Fruit fly (Drosophila melanogaster) whole organism, embryonic: ENCODE results near the gene CG14568.
A peak's percentile ranks its signal among the peaks of the same experiment; 100 is the strongest.

Source experiments
- B-H1 ChIP-seq: fragments of 200-800 bp; sonication (Bioruptor generic); IDR thresholded peaks from 3 replicates; pipeline ENCODE4 v1.3.6; 2022; ENCODE audit warnings: missing biosample characterization, missing genetic modification characterization
- CG10462 ChIP-seq: fragments of 200-800 bp; sonication (Bioruptor generic); optimal IDR thresholded peaks from 2 replicates; lab custom pipeline; 2016; ENCODE audit warnings: missing biosample characterization, missing genetic modification characterization
- CG10543 ChIP-seq: fragments of 200-800 bp; sonication (Bioruptor generic); optimal IDR thresholded peaks from 3 replicates; lab custom pipeline; 2017; ENCODE audit warnings: missing biosample characterization, mild to moderate bottlenecking, missing genetic modification characterization, moderate library complexity
- CG11398 ChIP-seq: fragments of 200-800 bp; sonication (Bioruptor generic); optimal IDR thresholded peaks from 2 replicates; lab custom pipeline; 2016; ENCODE audit warnings: missing biosample characterization, missing genetic modification characterization
- CG12071 ChIP-seq: fragments of 200-800 bp; sonication (Bioruptor generic); optimal IDR thresholded peaks from 3 replicates; lab custom pipeline; 2018; ENCODE audit warnings: missing biosample characterization, mild to moderate bottlenecking, missing genetic modification characterization
- CG12104 ChIP-seq: fragments of 200-800 bp; sonication (Bioruptor generic); optimal IDR thresholded peaks from 3 replicates; lab custom pipeline; 2016; ENCODE audit warnings: missing biosample characterization, missing genetic modification characterization
- CG12236 ChIP-seq: fragments of 200-800 bp; sonication (Bioruptor generic); optimal IDR thresholded peaks from 2 replicates; lab custom pipeline; 2016; ENCODE audit warnings: missing biosample characterization, missing genetic modification characterization
- CG14441 ChIP-seq: fragments of 200-800 bp; sonication (Bioruptor generic); IDR thresholded peaks from 2 replicates; pipeline ENCODE4 v1.3.6; 2022; ENCODE audit warnings: missing biosample characterization, missing genetic modification characterization
- CG14667 ChIP-seq: fragments of 200-800 bp; sonication (Bioruptor generic); IDR thresholded peaks from 2 replicates; pipeline ENCODE4 v1.3.6; 2022; ENCODE audit warnings: missing biosample characterization, missing genetic modification characterization
- CG15514 ChIP-seq: fragments of 200-800 bp; sonication (Bioruptor generic); optimal IDR thresholded peaks from 3 replicates; lab custom pipeline; 2017; ENCODE audit warnings: missing biosample characterization, missing genetic modification characterization, mild to moderate bottlenecking, moderate library complexity, missing genetic modification reagents
- CG17912 ChIP-seq: fragments of 200-800 bp; sonication (Bioruptor generic); optimal IDR thresholded peaks from 2 replicates; lab custom pipeline; 2018; ENCODE audit warnings: missing biosample characterization, mild to moderate bottlenecking, missing genetic modification characterization
- CG32767 ChIP-seq: fragments of 200-800 bp; sonication (Bioruptor generic); IDR thresholded peaks from 2 replicates; pipeline ENCODE4 v1.3.6; 2022; ENCODE audit warnings: missing biosample characterization, missing genetic modification characterization
- CG32772 ChIP-seq: fragments of 200-800 bp; sonication (Bioruptor generic); IDR thresholded peaks from 2 replicates; pipeline ENCODE4 v1.3.6; 2022; ENCODE audit warnings: missing biosample characterization, missing genetic modification characterization
- CG3847 ChIP-seq: fragments of 200-800 bp; sonication (Bioruptor generic); IDR thresholded peaks from 2 replicates; pipeline ENCODE4 v1.3.6; 2022; ENCODE audit warnings: missing biosample characterization, missing genetic modification characterization
- CG3995 ChIP-seq: fragments of 200-800 bp; sonication (Bioruptor generic); optimal IDR thresholded peaks from 3 replicates; lab custom pipeline; 2016; ENCODE audit warnings: missing biosample characterization, missing genetic modification characterization
- CG4617 ChIP-seq: fragments of 200-800 bp; sonication (Bioruptor generic); optimal IDR thresholded peaks from 3 replicates; lab custom pipeline; 2016; ENCODE audit warnings: missing biosample characterization, missing genetic modification characterization, borderline replicate concordance
- CG6175 ChIP-seq: fragments of 200-800 bp; sonication (Bioruptor generic); IDR thresholded peaks from 3 replicates; pipeline ENCODE4 v1.3.6; 2022; ENCODE audit warnings: missing biosample characterization, missing genetic modification characterization
- CG6791 ChIP-seq: fragments of 200-800 bp; sonication (Bioruptor generic); IDR thresholded peaks from 3 replicates; pipeline ENCODE4 v1.3.6; 2022; ENCODE audit warnings: missing biosample characterization, missing genetic modification characterization; ENCODE audit not compliant: partially characterized antibody
- CG7786 ChIP-seq: fragments of 200-800 bp; sonication (Bioruptor generic); optimal IDR thresholded peaks from 2 replicates; lab custom pipeline; 2016; ENCODE audit warnings: missing biosample characterization, missing genetic modification characterization
- CG7839 ChIP-seq: fragments of 200-800 bp; sonication (Bioruptor generic); optimal IDR thresholded peaks from 3 replicates; lab custom pipeline; 2018; ENCODE audit warnings: missing biosample characterization, mild to moderate bottlenecking, missing genetic modification characterization, moderate library complexity
- CG7987 ChIP-seq: fragments of 200-800 bp; sonication (Bioruptor generic); optimal IDR thresholded peaks from 2 replicates; lab custom pipeline; 2018; ENCODE audit warnings: missing biosample characterization, mild to moderate bottlenecking, missing genetic modification characterization, moderate library complexity
- CG9437 ChIP-seq: fragments of 200-800 bp; sonication (Bioruptor generic); optimal IDR thresholded peaks from 2 replicates; lab custom pipeline; 2018; ENCODE audit warnings: missing biosample characterization, mild to moderate bottlenecking, missing genetic modification characterization
- Dp ChIP-seq: fragments of 200-800 bp; sonication (Bioruptor generic); optimal IDR thresholded peaks from 2 replicates; lab custom pipeline; 2018; ENCODE audit warnings: missing biosample characterization, mild to moderate bottlenecking, missing genetic modification characterization, moderate library complexity
- ERR ChIP-seq: fragments of 200-800 bp; sonication (Bioruptor generic); optimal IDR thresholded peaks from 2 replicates; lab custom pipeline; 2016; ENCODE audit warnings: missing biosample characterization, missing genetic modification characterization
- GATAe ChIP-seq: fragments of 200-800 bp; sonication (Bioruptor generic); conservative IDR thresholded peaks from 2 replicates; pipeline ENCODE4 v1.3.6; 2022; ENCODE audit warnings: missing biosample characterization, missing genetic modification characterization
- H2.0 ChIP-seq: fragments of 200-800 bp; sonication (Bioruptor generic); IDR thresholded peaks from 2 replicates; pipeline ENCODE4 v1.3.6; 2022; ENCODE audit warnings: missing biosample characterization, missing genetic modification characterization
- Hmx ChIP-seq: fragments of 200-800 bp; sonication (Bioruptor generic); optimal IDR thresholded peaks from 2 replicates; lab custom pipeline; 2016; ENCODE audit warnings: missing biosample characterization, missing genetic modification characterization
- Myb ChIP-seq: fragments of 200-800 bp; sonication (Bioruptor generic); optimal IDR thresholded peaks from 2 replicates; lab custom pipeline; 2016; ENCODE audit warnings: missing biosample characterization, missing genetic modification characterization
- NfI ChIP-seq: fragments of 200-800 bp; sonication (Bioruptor generic); optimal IDR thresholded peaks from 3 replicates; lab custom pipeline; 2018; ENCODE audit warnings: missing biosample characterization, mild to moderate bottlenecking, missing genetic modification characterization, moderate library complexity
- Scr ChIP-seq: fragments of 200-800 bp; sonication (Bioruptor generic); IDR thresholded peaks from 2 replicates; pipeline ENCODE4 v1.3.6; 2022; ENCODE audit warnings: missing biosample characterization, missing genetic modification characterization; ENCODE audit not compliant: partially characterized antibody
- ac ChIP-seq: fragments of 200-800 bp; sonication (Bioruptor generic); optimal IDR thresholded peaks from 3 replicates; lab custom pipeline; 2017; ENCODE audit warnings: missing biosample characterization, mild to moderate bottlenecking, missing genetic modification characterization
- amos ChIP-seq: fragments of 200-800 bp; sonication (Bioruptor generic); IDR thresholded peaks from 2 replicates; pipeline ENCODE4 v1.3.6; 2022; ENCODE audit warnings: missing biosample characterization, missing genetic modification characterization; ENCODE audit not compliant: partially characterized antibody
- br ChIP-seq: fragments of >200 bp; optimal IDR thresholded peaks from 2 replicates; lab custom pipeline; 2017
- chinmo ChIP-seq: fragments of 200-800 bp; sonication (Bioruptor generic); IDR thresholded peaks from 4 replicates; pipeline ENCODE4 v1.3.6; 2022; ENCODE audit warnings: missing biosample characterization, missing genetic modification characterization; ENCODE audit not compliant: partially characterized antibody
- crp ChIP-seq, 2 experiments: fragments of 200-800 bp; sonication (Bioruptor generic); optimal IDR thresholded peaks; 2 replicates in 1 of 2; 3 replicates in 1 of 2; lab custom pipeline; 2017; ENCODE audit warnings: missing biosample characterization in 2 of 2, missing genetic modification characterization in 2 of 2, mild to moderate bottlenecking in 1 of 2, moderate library complexity in 1 of 2
- grn ChIP-seq: fragments of 200-800 bp; sonication (Bioruptor generic); optimal IDR thresholded peaks from 3 replicates; lab custom pipeline; 2017; ENCODE audit warnings: missing biosample characterization, missing genetic modification characterization
- gro ChIP-seq: fragments of 200-800 bp; sonication (Bioruptor generic); optimal IDR thresholded peaks from 2 replicates; lab custom pipeline; 2016; ENCODE audit warnings: missing biosample characterization, missing genetic modification characterization
- hkb ChIP-seq, 2 experiments: fragments of 200-800 bp in 1 of 2; fragments of >200 bp in 1 of 2; sonication (Bioruptor generic) in 1 of 2; IDR thresholded peaks in 1 of 2; optimal IDR thresholded peaks in 1 of 2; 2 replicates each; pipeline versions ENCODE4 v1.3.6 to Lab custom; 2017 to 2022; ENCODE audit warnings: missing biosample characterization in 1 of 2, missing genetic modification characterization in 1 of 2
- inv ChIP-seq: fragments of 200-800 bp; sonication (Bioruptor generic); IDR thresholded peaks from 2 replicates; pipeline ENCODE4 v1.3.6; 2022; ENCODE audit warnings: missing biosample characterization, missing genetic modification characterization; ENCODE audit not compliant: partially characterized antibody
- knrl ChIP-seq: fragments of 200-800 bp; sonication (Bioruptor generic); IDR thresholded peaks from 3 replicates; pipeline ENCODE4 v1.3.6; 2022; ENCODE audit warnings: missing biosample characterization, missing genetic modification characterization; ENCODE audit not compliant: partially characterized antibody
- mirr ChIP-seq: fragments of 200-800 bp; sonication (Bioruptor generic); optimal IDR thresholded peaks from 3 replicates; lab custom pipeline; 2018; ENCODE audit warnings: missing biosample characterization, mild to moderate bottlenecking, missing genetic modification characterization
- pan ChIP-seq, 4 experiments: fragments of >200 bp in 3 of 4; fragments of 200-800 bp in 1 of 4; sonication (Bioruptor generic) in 1 of 4; optimal IDR thresholded peaks in 3 of 4; IDR thresholded peaks in 1 of 4; 2 replicates each; pipeline versions ENCODE4 v1.3.6 to Lab custom; 2017 to 2022; ENCODE audit warnings: missing biosample characterization in 2 of 4, missing genetic modification characterization in 2 of 4, mixed read lengths in 1 of 4
- pros ChIP-seq: fragments of 200-800 bp; sonication (Bioruptor generic); optimal IDR thresholded peaks from 3 replicates; lab custom pipeline; 2019; ENCODE audit warnings: missing biosample characterization, mild to moderate bottlenecking, missing genetic modification characterization, moderate library complexity
- pzg ChIP-seq: fragments of 200-800 bp; sonication (Bioruptor generic); optimal IDR thresholded peaks from 3 replicates; lab custom pipeline; 2018; ENCODE audit warnings: missing biosample characterization, mild to moderate bottlenecking, missing genetic modification characterization, moderate library complexity
- sens ChIP-seq: fragments of 200-800 bp; sonication (Bioruptor generic); peaks from one replicate; lab custom pipeline; 2016; ENCODE audit warnings: missing biosample characterization, missing genetic modification characterization
- sisA ChIP-seq: fragments of 200-800 bp; sonication (Bioruptor generic); IDR thresholded peaks from 2 replicates; pipeline ENCODE4 v1.3.6; 2022; ENCODE audit warnings: missing biosample characterization, missing genetic modification characterization
- stwl ChIP-seq: fragments of 200-800 bp; sonication (Bioruptor generic); optimal IDR thresholded peaks from 3 replicates; lab custom pipeline; 2018; ENCODE audit warnings: missing biosample characterization, mild to moderate bottlenecking, missing genetic modification characterization, moderate library complexity
- tna ChIP-seq: fragments of 200-800 bp; sonication (Bioruptor generic); IDR thresholded peaks from 2 replicates; pipeline ENCODE4 v1.3.6; 2022; ENCODE audit warnings: missing biosample characterization, missing genetic modification characterization; ENCODE audit not compliant: partially characterized antibody
- tx ChIP-seq: fragments of 200-800 bp; sonication (Bioruptor generic); optimal IDR thresholded peaks from 2 replicates; lab custom pipeline; 2016; ENCODE audit warnings: missing biosample characterization, missing genetic modification characterization
- usp ChIP-seq: fragments of >200 bp; optimal IDR thresholded peaks from 2 replicates; lab custom pipeline; 2017; ENCODE audit warnings: missing biosample characterization, missing genetic modification characterization

CG14568 gene

DNA sequence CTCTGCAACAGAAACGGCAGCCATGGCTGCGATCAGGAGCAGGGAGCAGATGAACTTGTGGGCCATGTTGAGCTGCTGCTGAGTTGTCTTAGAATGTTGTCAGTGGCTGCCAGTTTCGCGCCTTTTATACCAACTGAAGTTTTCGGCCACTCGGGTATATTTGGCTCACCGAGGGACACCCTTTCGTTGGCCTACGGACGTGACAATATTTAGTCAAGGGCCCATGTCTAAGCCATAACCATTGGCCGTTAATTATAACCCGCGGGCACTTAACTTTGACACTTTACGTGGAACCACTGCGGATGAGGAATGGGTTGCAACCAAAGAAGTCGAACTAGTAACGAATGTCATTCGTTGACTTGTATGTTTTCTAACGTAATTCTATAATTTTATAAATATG is at the start of gene CG14568:
CG14568 (minus strand) TSS at position 101 of the 400 bp plus-strand sequence.
- TF ChIP-seq gro (GFP tag; lab: Kevin White, UChicago) (no peak), sisA (GFP tag; lab: Robert Waterston, UW) (no peak), ERR (GFP tag; lab: Kevin White, UChicago) (no peak), CG32772 (GFP tag; lab: Robert Waterston, UW) (no peak), B-H1 (GFP tag; lab: Robert Waterston, UW) (no peak), CG6175 (no peak), CG32767 (no peak), stwl (tag; lab: Kevin White, UChicago) (no peak), pros (no peak), chinmo (GFP tag; lab: Robert Waterston, UW) (no peak), CG12236 (GFP tag; lab: Kevin White, UChicago) (no peak), H2.0 (GFP tag; lab: Robert Waterston, UW) (no peak), pzg (no peak), CG14441 (GFP tag; lab: Robert Waterston, UW) (no peak), CG9437 (GFP tag; lab: Kevin White, UChicago) (no peak), CG11398 (GFP tag; lab: Kevin White, UChicago) (no peak), GATAe (GFP tag; lab: Robert Waterston, UW) (no peak), pan (optimal IDR thresholded peaks at IDR 0.05; lab: Kevin White, UChicago) (no peak), pan (GFP tag; optimal IDR thresholded peaks at IDR 0.05 in 1 of 2, IDR thresholded peaks at IDR 0.05 in 1 of 2) (no peak), CG4617 (no peak)
- TF ChIP-seq, all 482 proteins: peak for 0

DNA sequence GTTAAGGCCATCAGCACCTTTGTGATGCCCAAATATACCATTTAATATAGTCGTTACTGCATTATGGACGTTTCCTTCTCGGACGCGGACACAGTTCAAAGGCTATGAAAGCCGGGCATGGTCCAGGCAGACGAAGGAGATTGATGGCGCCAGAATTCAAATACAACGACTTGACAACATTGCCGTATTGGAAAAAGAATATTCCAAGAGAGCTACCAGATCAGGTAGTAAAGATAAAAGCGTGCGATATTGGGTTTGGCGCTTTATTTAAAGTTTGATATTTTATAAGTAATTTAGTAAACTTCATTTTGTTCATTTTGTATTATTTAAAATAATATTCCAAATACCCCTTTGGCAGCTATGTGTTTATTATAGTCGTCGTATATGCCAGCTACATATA is 40.6 kb upstream of the CG14568 start:
- TF ChIP-seq inv (GFP tag; lab: Robert Waterston, UW) (no peak), usp (GFP tag; lab: Kevin White, UChicago) (no peak), CG3995 (GFP tag; lab: Kevin White, UChicago) (no peak), crp (GFP tag; optimal IDR thresholded peaks at IDR 0.05; lab: Kevin White, UChicago) (no peak), CG7839 (tag; lab: Kevin White, UChicago) (no peak), knrl (GFP tag; lab: Robert Waterston, UW) (peak; percentile 25; the same call in 1 of the 3 replicates), CG12071 (GFP tag; lab: Kevin White, UChicago) (no peak), sens (GFP tag; lab: Kevin White, UChicago) (peak; percentile 70), CG14667 (no peak), Myb (GFP tag; lab: Kevin White, UChicago) (peak; percentile 86), CG3847 (GFP tag; lab: Robert Waterston, UW) (peak; percentile 33; the same call in 1 of the 2 replicates), CG10543 (GFP tag; lab: Kevin White, UChicago) (no peak), tx (GFP tag; lab: Kevin White, UChicago) (no peak), Dp (GFP tag; lab: Kevin White, UChicago) (peak; percentile 98), NfI (GFP tag; lab: Kevin White, UChicago) (no peak), CG15514 (GFP tag; lab: Kevin White, UChicago) (no peak), grn (GFP tag; lab: Kevin White, UChicago) (no peak), tna (GFP tag; lab: Robert Waterston, UW) (no peak), br (lab: Kevin White, UChicago) (no peak), hkb (optimal IDR thresholded peaks at IDR 0.05; lab: Kevin White, UChicago) (no peak), hkb (GFP tag; IDR thresholded peaks at IDR 0.05; lab: Robert Waterston, UW) (no peak), CG12104 (GFP tag; lab: Kevin White, UChicago) (no peak), CG10462 (no peak), CG7987 (GFP tag; lab: Kevin White, UChicago) (no peak), amos (GFP tag; lab: Robert Waterston, UW) (peak; percentile 25; the same call in 1 of the 2 replicates), Scr (GFP tag; lab: Robert Waterston, UW) (0 out of 2 replicates have a peak, but pooled peaks have one; percentile 31), mirr (GFP tag; lab: Kevin White, UChicago) (no peak), ac (GFP tag; lab: Kevin White, UChicago) (no peak), CG6791 (GFP tag; lab: Robert Waterston, UW) (0 out of 3 replicates have a peak, but pooled peaks have one; percentile 41), CG7786 (GFP tag; lab: Kevin White, UChicago) (no peak), CG17912 (no peak), Hmx (GFP tag; lab: Kevin White, UChicago) (no peak)
